Worm (Caenorhabditis elegans): Measurements from ENCODE around the gene rig-3.

ce11 chrX:6904064-6904771 lies 50.8 kb downstream of the rig-3 start, which contains the start of gene sid-5:
- TF ChIP-seq ces-1 (GFP tag; optimal IDR thresholded peaks at IDR 0.05) (no peak), unc-62 (GFP tag; optimal IDR thresholded peaks at IDR 0.05) (no peak), elt-3 (tag; optimal IDR thresholded peaks at IDR 0.05) (no peak), unc-120 (tag; optimal IDR thresholded peaks at IDR 0.05; ENCODE audit: poor library complexity, severe bottlenecking) (no peak), nhr-12 (tag; optimal IDR thresholded peaks at IDR 0.05) (no peak)
